Fruit fly (Drosophila melanogaster) whole organism, wandering third instar larva: ENCODE data around the gene S-Lap4.

Experiments used
- CG32264 ChIP-seq: fragments of 200-800 bp; sonication (Bioruptor generic); optimal IDR thresholded peaks from 2 replicates; lab custom pipeline; 2016; ENCODE audit warnings: missing biosample characterization, missing genetic modification characterization
- Myc ChIP-seq: fragments of >200 bp; optimal IDR thresholded peaks from 2 replicates; lab custom pipeline; 2017
- Rel ChIP-seq, 2 experiments: fragments of 200-800 bp; sonication (Bioruptor generic) in 1 of 2; optimal IDR thresholded peaks; 2 replicates in 1 of 2; 3 replicates in 1 of 2; lab custom pipeline; 2016 to 2019; ENCODE audit warnings: mild to moderate bottlenecking in 2 of 2, missing biosample characterization in 2 of 2, missing genetic modification characterization in 2 of 2, moderate library complexity in 1 of 2
- foxo ChIP-seq, 2 experiments: fragments of 200-800 bp; sonication (Bioruptor generic); optimal IDR thresholded peaks; 2 replicates in 1 of 2; 3 replicates in 1 of 2; lab custom pipeline; 2016 to 2017; ENCODE audit warnings: missing biosample characterization in 2 of 2, missing genetic modification characterization in 2 of 2
- h ChIP-seq: fragments of 200-800 bp; sonication (Bioruptor generic); optimal IDR thresholded peaks from 3 replicates; lab custom pipeline; 2016; ENCODE audit warnings: missing biosample characterization, mild to moderate bottlenecking, missing genetic modification characterization
- pan ChIP-seq: fragments of >200 bp; optimal IDR thresholded peaks from 2 replicates; lab custom pipeline; 2017
- psq ChIP-seq: fragments of 200-800 bp; sonication (Bioruptor generic); optimal IDR thresholded peaks from 3 replicates; lab custom pipeline; 2017; ENCODE audit warnings: missing biosample characterization, mild to moderate bottlenecking, missing genetic modification characterization, moderate library complexity
- sage ChIP-seq: fragments of 200-800 bp; sonication (Bioruptor generic); optimal IDR thresholded peaks from 2 replicates; lab custom pipeline; 2016; ENCODE audit warnings: missing biosample characterization, mild to moderate bottlenecking, missing genetic modification characterization

- no peak for TF ChIP-seq Rel (GFP tag; optimal IDR thresholded peaks at IDR 0.05; lab: Kevin White, UChicago)
- TF ChIP-seq Rel (tag; optimal IDR thresholded peaks at IDR 0.05; lab: Kevin White, UChicago) = no peak
- TF ChIP-seq sage (GFP tag; lab: Kevin White, UChicago) = no peak
- no peak for TF ChIP-seq pan (lab: Kevin White, UChicago)
- no peak for TF ChIP-seq Myc (lab: Kevin White, UChicago)
- no peak for TF ChIP-seq CG32264 (GFP tag; lab: Kevin White, UChicago)
- TF ChIP-seq h = no peak
- TF ChIP-seq psq (GFP tag; lab: Kevin White, UChicago) = no peak
- TF ChIP-seq foxo (GFP tag; optimal IDR thresholded peaks at IDR 0.05; lab: Kevin White, UChicago) = no peak
Observed at dm6 chr3L:10513412-10513811, 22.8 kb downstream of the S-Lap4 start.
